Fruit fly (Drosophila melanogaster): ENCODE measurements around the gene Fdx1.
A peak's percentile ranks its signal among the peaks of the same experiment; 100 is the strongest.

Fdx1 gene

DNA sequence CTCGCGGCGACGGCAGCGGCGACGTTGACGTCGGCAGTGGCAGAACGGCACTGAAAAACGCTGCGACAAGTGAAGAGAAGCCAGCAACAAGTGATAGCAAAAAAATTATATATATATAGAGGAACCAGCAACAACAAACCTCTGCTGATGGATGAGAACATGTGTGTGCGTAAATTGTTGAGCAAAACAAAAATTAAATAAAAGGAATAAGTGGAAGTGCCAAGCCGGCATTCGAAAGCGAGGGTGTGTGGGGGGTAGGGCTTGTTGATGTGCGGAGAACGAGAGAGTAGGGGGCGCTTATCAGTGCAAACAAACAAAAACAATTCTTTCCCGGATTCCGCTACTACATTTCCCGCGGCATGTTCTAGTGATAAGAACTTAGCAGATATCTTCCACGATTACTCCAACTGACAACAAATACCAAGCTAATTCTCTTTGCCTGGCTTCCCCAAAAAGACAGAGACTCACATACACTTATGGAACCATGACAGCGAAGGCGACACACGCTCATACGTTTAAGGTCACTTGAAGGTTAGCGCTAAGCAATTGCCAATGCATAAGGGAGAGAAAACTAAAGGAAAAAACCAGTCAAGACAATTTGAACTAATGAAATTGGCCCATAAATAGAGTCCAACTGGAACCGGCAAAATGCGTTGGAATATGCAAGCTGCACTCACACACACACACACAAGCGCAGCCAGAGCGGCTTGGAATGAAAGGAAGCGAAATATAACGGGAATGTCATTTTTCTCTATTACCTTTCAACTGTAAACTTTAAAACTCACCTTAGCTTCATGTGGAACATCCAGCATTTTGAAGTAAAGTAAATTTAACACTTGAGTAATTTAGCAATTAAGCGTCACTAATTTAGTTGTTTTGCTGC lies 13.0 kb downstream of the Fdx1 start:
- TF ChIP-seq dsf (GFP tag; optimal IDR thresholded peaks at IDR 0.05; ENCODE audit: borderline replicate concordance) (no peak), Rel (GFP tag; optimal IDR thresholded peaks at IDR 0.05) (peak; percentile 28), Rel (tag; optimal IDR thresholded peaks at IDR 0.05) (peak; percentile 57), CrebA (GFP tag; optimal IDR thresholded peaks at IDR 0.05; ENCODE audit: borderline replicate concordance) (no peak), psq (GFP tag; optimal IDR thresholded peaks at IDR 0.05) (peak; percentile 75), h (GFP tag; optimal IDR thresholded peaks at IDR 0.05) (peak; percentile 27), Sp1 (GFP tag; optimal IDR thresholded peaks at IDR 0.05) (peak; percentile 26), brk (GFP tag; optimal IDR thresholded peaks at IDR 0.05) (no peak)

- TF ChIP-seq Myc (optimal IDR thresholded peaks at IDR 0.05): no peak
- no peak for TF ChIP-seq br (GFP tag; optimal IDR thresholded peaks at IDR 0.05)
- no peak for TF ChIP-seq CG9705 (GFP tag; optimal IDR thresholded peaks at IDR 0.05)
- no peak for TF ChIP-seq brk (GFP tag; optimal IDR thresholded peaks at IDR 0.05)
- no peak for TF ChIP-seq CrebA (GFP tag; optimal IDR thresholded peaks at IDR 0.05; ENCODE audit: borderline replicate concordance)
- TF ChIP-seq ey (GFP tag; optimal IDR thresholded peaks at IDR 0.05): no peak
- no peak for TF ChIP-seq rgr (GFP tag; optimal IDR thresholded peaks at IDR 0.05)
- TF ChIP-seq dl (GFP tag; optimal IDR thresholded peaks at IDR 0.05; ENCODE audit: insufficient read depth in 1 of 2, partially characterized antibody in 2 of 2): no peak
- TF ChIP-seq woc (GFP tag; optimal IDR thresholded peaks at IDR 0.05): no peak
- no peak for TF ChIP-seq Mio (GFP tag; optimal IDR thresholded peaks at IDR 0.05)
- TF ChIP-seq h (GFP tag; optimal IDR thresholded peaks at IDR 0.05): no peak
- TF ChIP-seq dsf (GFP tag; optimal IDR thresholded peaks at IDR 0.05; ENCODE audit: borderline replicate concordance): no peak
- no peak for TF ChIP-seq OdsH (GFP tag; optimal IDR thresholded peaks at IDR 0.05)
These were observed 14.8 kb downstream of the Fdx1 start for dm6 chr3L:9356138-9356753.

DNA sequence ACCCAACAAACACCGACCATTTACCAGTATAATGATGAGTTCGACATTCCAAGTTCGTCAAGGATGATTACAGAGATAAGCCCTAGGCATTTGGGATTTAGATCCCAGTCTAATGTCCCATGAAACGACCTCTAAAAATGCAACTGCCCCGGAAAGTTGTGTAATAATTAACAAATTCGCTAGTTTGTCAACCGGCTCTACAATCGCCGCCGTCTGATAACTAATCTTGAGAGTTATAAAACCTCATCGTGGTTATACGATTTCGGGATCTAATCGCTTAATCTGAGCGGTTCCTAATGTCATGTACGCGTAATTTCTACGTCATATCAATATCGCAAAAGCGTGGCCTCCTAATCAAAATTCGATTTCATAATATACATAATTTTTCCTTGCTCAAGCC lies 15.5 kb downstream of the Fdx1 start:
- TF ChIP-seq CG32264 (GFP tag; optimal IDR thresholded peaks at IDR 0.05) (no peak), sv (GFP tag; optimal IDR thresholded peaks at IDR 0.05) (no peak), rgr (GFP tag; optimal IDR thresholded peaks at IDR 0.05) (no peak), N (GFP tag; optimal IDR thresholded peaks at IDR 0.05) (no peak), dsf (GFP tag; optimal IDR thresholded peaks at IDR 0.05; ENCODE audit: borderline replicate concordance) (no peak), CG9705 (GFP tag; optimal IDR thresholded peaks at IDR 0.05) (no peak)

- TF ChIP-seq Abd-B (GFP tag; optimal IDR thresholded peaks at IDR 0.05) (no peak), Sp1 (GFP tag; optimal IDR thresholded peaks at IDR 0.05) (no peak), Mio (GFP tag; optimal IDR thresholded peaks at IDR 0.05) (no peak), Dif (GFP tag; optimal IDR thresholded peaks at IDR 0.05; ENCODE audit: partially characterized antibody) (no peak), tai (GFP tag; optimal IDR thresholded peaks at IDR 0.05) (no peak), Hr78 (GFP tag; optimal IDR thresholded peaks at IDR 0.05) (no peak), usp (GFP tag; optimal IDR thresholded peaks at IDR 0.05) (no peak), Myc (optimal IDR thresholded peaks at IDR 0.05) (no peak), ey (GFP tag; optimal IDR thresholded peaks at IDR 0.05) (no peak), brk (GFP tag; optimal IDR thresholded peaks at IDR 0.05) (no peak), OdsH (GFP tag; optimal IDR thresholded peaks at IDR 0.05) (no peak), Rel (GFP tag; optimal IDR thresholded peaks at IDR 0.05) (no peak), Rel (tag; optimal IDR thresholded peaks at IDR 0.05) (no peak), lola (GFP tag; optimal IDR thresholded peaks at IDR 0.05) (no peak), Dfd (GFP tag; optimal IDR thresholded peaks at IDR 0.05) (no peak), jim (GFP tag; optimal IDR thresholded peaks at IDR 0.05) (no peak)
These were observed 17.3 kb downstream of the Fdx1 start, which contains the start of gene CG32040 for dm6 chr3L:9353733-9354132. Gene CG32040, plus strand, starts transcription at chr3L:9354033.

dm6 chr3L:9349314-9349733 lies 21.7 kb downstream of the Fdx1 start, which contains the start of gene PGRP-LF:
Gene PGRP-LF, plus strand, starts transcription at chr3L:9349609.
- TF ChIP-seq psq (GFP tag; optimal IDR thresholded peaks at IDR 0.05): no peak
- TF ChIP-seq CG32264 (GFP tag; optimal IDR thresholded peaks at IDR 0.05): no peak
- TF ChIP-seq CrebA (GFP tag; optimal IDR thresholded peaks at IDR 0.05; ENCODE audit: borderline replicate concordance): peak; percentile 78
- TF ChIP-seq dmrt93B (GFP tag; optimal IDR thresholded peaks at IDR 0.05): no peak
- TF ChIP-seq Myc (optimal IDR thresholded peaks at IDR 0.05): no peak
- peak in 1 of 2 experiments; percentile 7 for TF ChIP-seq foxo (GFP tag; optimal IDR thresholded peaks at IDR 0.05)
- no peak for TF ChIP-seq Rel (GFP tag; optimal IDR thresholded peaks at IDR 0.05)
- TF ChIP-seq Rel (tag; optimal IDR thresholded peaks at IDR 0.05): peak; percentile 100
- TF ChIP-seq OdsH (GFP tag; optimal IDR thresholded peaks at IDR 0.05): peak; percentile 41
- no peak for TF ChIP-seq Dif (GFP tag; optimal IDR thresholded peaks at IDR 0.05; ENCODE audit: partially characterized antibody)
- TF ChIP-seq N (GFP tag; optimal IDR thresholded peaks at IDR 0.05): no peak
- no peak for TF ChIP-seq tai (GFP tag; optimal IDR thresholded peaks at IDR 0.05)
- no peak for TF ChIP-seq dl (GFP tag; optimal IDR thresholded peaks at IDR 0.05; ENCODE audit: insufficient read depth in 1 of 2, partially characterized antibody in 2 of 2)
- peak; percentile 44 for TF ChIP-seq Jra (GFP tag; optimal IDR thresholded peaks at IDR 0.05)
- no peak for TF ChIP-seq ey (GFP tag; optimal IDR thresholded peaks at IDR 0.05)
- TF ChIP-seq jim (GFP tag; optimal IDR thresholded peaks at IDR 0.05): no peak
- TF ChIP-seq rgr (GFP tag; optimal IDR thresholded peaks at IDR 0.05): no peak
- TF ChIP-seq lola (GFP tag; optimal IDR thresholded peaks at IDR 0.05): no peak
- peak; percentile 19 for TF ChIP-seq br (GFP tag; optimal IDR thresholded peaks at IDR 0.05)
- no peak for TF ChIP-seq Hr78 (GFP tag; optimal IDR thresholded peaks at IDR 0.05)
- TF ChIP-seq dsf (GFP tag; optimal IDR thresholded peaks at IDR 0.05; ENCODE audit: borderline replicate concordance): no peak
- no peak for TF ChIP-seq Vsx2 (GFP tag; optimal IDR thresholded peaks at IDR 0.05; ENCODE audit: partially characterized antibody)
- no peak for TF ChIP-seq fru (GFP tag; optimal IDR thresholded peaks at IDR 0.05)
- TF ChIP-seq woc (GFP tag; optimal IDR thresholded peaks at IDR 0.05): no peak
- TF ChIP-seq sage (GFP tag; optimal IDR thresholded peaks at IDR 0.05): peak; percentile 13
- TF ChIP-seq Sp1 (GFP tag; optimal IDR thresholded peaks at IDR 0.05): peak; percentile 36
- TF ChIP-seq HLH106 (tag; optimal IDR thresholded peaks at IDR 0.05): no peak
